Worm (Caenorhabditis elegans): ENCODE data around the gene C46F11.6.

Gene C46F11.6

ce11 chrIII:3677378-3677777, 7.1 kb upstream of the C46F11.6 start (continued):
- TF ChIP-seq nhr-84 (tag; optimal IDR thresholded peaks at IDR 0.05) (no peak), elt-3 (tag; optimal IDR thresholded peaks at IDR 0.05) (no peak), egl-13 (tag; optimal IDR thresholded peaks at IDR 0.05) (peak; percentile 78), nhr-71 (tag; optimal IDR thresholded peaks at IDR 0.05) (peak; percentile 78), pag-3 (tag; optimal IDR thresholded peaks at IDR 0.05; ENCODE audit: borderline replicate concordance, insufficient read depth) (no peak), nhr-47 (tag; optimal IDR thresholded peaks at IDR 0.05) (peak; percentile 70), mab-9 (GFP tag; IDR thresholded peaks at IDR 0.05) (no peak), fkh-8 (tag; optimal IDR thresholded peaks at IDR 0.05) (peak; percentile 65), sox-4 (tag; optimal IDR thresholded peaks at IDR 0.05) (no peak), isw-1 (GFP tag; IDR thresholded peaks at IDR 0.05) (peak; percentile 45), unc-130 (tag; optimal IDR thresholded peaks at IDR 0.05) (no peak), snpc-4 (tag; optimal IDR thresholded peaks at IDR 0.05) (no peak), rnt-1 (tag; optimal IDR thresholded peaks at IDR 0.05) (peak; percentile 79), zag-1 (tag; optimal IDR thresholded peaks at IDR 0.05) (no peak), nhr-85 (tag) (no peak), F16B12.6 (tag; optimal IDR thresholded peaks at IDR 0.05) (peak; percentile 35), swsn-7 (tag; optimal IDR thresholded peaks at IDR 0.05) (peak; percentile 76), tlp-1 (tag; optimal IDR thresholded peaks at IDR 0.05) (no peak), unc-86 (tag; optimal IDR thresholded peaks at IDR 0.05) (peak; percentile 79), ztf-11 (tag; optimal IDR thresholded peaks at IDR 0.05) (no peak), fos-1 (tag; optimal IDR thresholded peaks at IDR 0.05) (peak; percentile 25), nhr-90 (tag; optimal IDR thresholded peaks at IDR 0.05; ENCODE audit: poor library complexity) (no peak), nhr-19 (GFP tag; conservative IDR thresholded peaks at IDR 0.05) (peak; percentile 47), ama-1 (optimal IDR thresholded peaks at IDR 0.05) (no peak), hpl-2 (GFP tag; optimal IDR thresholded peaks at IDR 0.05) (no peak), skn-1 (tag; optimal IDR thresholded peaks at IDR 0.05) (peak; percentile 5), alr-1 (tag; optimal IDR thresholded peaks at IDR 0.05; ENCODE audit: borderline replicate concordance) (no peak), lir-3 (tag; optimal IDR thresholded peaks at IDR 0.05; ENCODE audit: poor library complexity) (no peak), mef-2 (tag; optimal IDR thresholded peaks at IDR 0.05) (peak; percentile 4), zip-4 (GFP tag; optimal IDR thresholded peaks at IDR 0.05) (no peak), pax-3 (tag; optimal IDR thresholded peaks at IDR 0.05) (no peak), snu-23 (GFP tag; optimal IDR thresholded peaks at IDR 0.05) (peak; percentile 68), ceh-90 (tag; optimal IDR thresholded peaks at IDR 0.05) (no peak), ceh-88 (GFP tag; IDR thresholded peaks at IDR 0.05) (no peak), xbp-1 (tag; optimal IDR thresholded peaks at IDR 0.05) (peak; percentile 60), efl-3 (GFP tag; optimal IDR thresholded peaks at IDR 0.05) (no peak), ceh-8 (GFP tag; optimal IDR thresholded peaks at IDR 0.05) (no peak), grh-1 (GFP tag; IDR thresholded peaks at IDR 0.05) (0 out of 2 replicates have a peak, but pooled peaks have one; percentile 6), ceh-82 (tag; optimal IDR thresholded peaks at IDR 0.05) (peak; percentile 49 to 65 (median 55)), lin-15B (tag; optimal IDR thresholded peaks at IDR 0.05) (peak; percentile 38)

- TF ChIP-seq mep-1 (tag; optimal IDR thresholded peaks at IDR 0.05) = no peak
- no peak for TF ChIP-seq nhr-90 (tag; optimal IDR thresholded peaks at IDR 0.05; ENCODE audit: poor library complexity)
- no peak for TF ChIP-seq unc-62 (GFP tag; optimal IDR thresholded peaks at IDR 0.05)
- peak; percentile 94 for TF ChIP-seq blmp-1 (tag; optimal IDR thresholded peaks at IDR 0.05)
Observed at ce11 chrIII:3675480-3675879, 5.2 kb upstream of the C46F11.6 start.

Data from whole organism, L1 larva.